Fruit fly (Drosophila melanogaster): ENCODE data around the gene Polr3D.
A peak's percentile ranks its signal among the peaks of the same experiment; 100 is the strongest.

Gene Polr3D

dm6 chr3L:18148418-18148973 lies 39.1 kb upstream of the Polr3D start, which contains the start of gene CG7330 (continued):
- peak in 1 of 2 experiments; percentile 88 for TF ChIP-seq Dfd (GFP tag; optimal IDR thresholded peaks at IDR 0.05)
- peak; percentile 84 for TF ChIP-seq Aef1 (GFP tag; IDR thresholded peaks at IDR 0.05)
- peak; percentile 72 for TF ChIP-seq CG17568 (GFP tag; optimal IDR thresholded peaks at IDR 0.05)
- peak; percentile 95 for TF ChIP-seq Asciz (GFP tag; optimal IDR thresholded peaks at IDR 0.05)
- TF ChIP-seq tup (GFP tag; optimal IDR thresholded peaks at IDR 0.05): peak; percentile 41
- TF ChIP-seq Awh (GFP tag; IDR thresholded peaks at IDR 0.05): peak; percentile 75
- TF ChIP-seq Vsx1 (GFP tag; optimal IDR thresholded peaks at IDR 0.05): peak; percentile 72
- TF ChIP-seq Deaf1 (tag; optimal IDR thresholded peaks at IDR 0.05): peak; percentile 75
- TF ChIP-seq CG4820 (GFP tag; optimal IDR thresholded peaks at IDR 0.05): peak; percentile 85
- peak; percentile 85 for TF ChIP-seq Hand (GFP tag; optimal IDR thresholded peaks at IDR 0.05)
- TF ChIP-seq CG16813 (GFP tag; IDR thresholded peaks at IDR 0.05; ENCODE audit: partially characterized antibody): no peak
- peak; percentile 54 for TF ChIP-seq mam (GFP tag; optimal IDR thresholded peaks at IDR 0.05)
- peak; percentile 90 for TF ChIP-seq CG8388 (GFP tag; optimal IDR thresholded peaks at IDR 0.05)
- peak; percentile 83 for TF ChIP-seq CG8281 (tag; optimal IDR thresholded peaks at IDR 0.05)
- peak; percentile 85; the same call in 1 of the 2 replicates for TF ChIP-seq CG7372 (GFP tag; IDR thresholded peaks at IDR 0.05)
- no peak for TF ChIP-seq lov (optimal IDR thresholded peaks at IDR 0.05)
- TF ChIP-seq lov (GFP tag; IDR thresholded peaks at IDR 0.05): no peak
- peak; percentile 92 for TF ChIP-seq sisA (GFP tag; IDR thresholded peaks at IDR 0.05)
- peak; percentile 61 for TF ChIP-seq CG10274 (GFP tag; optimal IDR thresholded peaks at IDR 0.05)
- TF ChIP-seq Camta (GFP tag; optimal IDR thresholded peaks at IDR 0.05): peak; percentile 38
- TF ChIP-seq esg (GFP tag; conservative IDR thresholded peaks at IDR 0.05): peak; percentile 92
- TF ChIP-seq Gsc (GFP tag; IDR thresholded peaks at IDR 0.05): no peak; the same call in 1 of the 2 replicates
- peak; percentile 81 for TF ChIP-seq CG7357 (GFP tag; IDR thresholded peaks at IDR 0.05)
- TF ChIP-seq Hr3 (GFP tag; optimal IDR thresholded peaks at IDR 0.05): peak; percentile 90
- TF ChIP-seq CG6791 (GFP tag; IDR thresholded peaks at IDR 0.05; ENCODE audit: partially characterized antibody): no peak
- TF ChIP-seq cas (GFP tag; IDR thresholded peaks at IDR 0.05): peak; percentile 63; the same call in 1 of the 2 replicates
- TF ChIP-seq pros (GFP tag; optimal IDR thresholded peaks at IDR 0.05): no peak
- TF ChIP-seq cad (GFP tag; optimal IDR thresholded peaks at IDR 0.05): no peak
- no peak for TF ChIP-seq Tbp (GFP tag; optimal IDR thresholded peaks at IDR 0.05)
- TF ChIP-seq CG14050 (GFP tag; IDR thresholded peaks at IDR 0.05): peak; percentile 87
- TF ChIP-seq HmgZ (tag; optimal IDR thresholded peaks at IDR 0.05): peak; percentile 93
- TF ChIP-seq HLHmδ (GFP tag; optimal IDR thresholded peaks at IDR 0.05): no peak
- TF ChIP-seq CG10462 (GFP tag; optimal IDR thresholded peaks at IDR 0.05): peak; percentile 81
- peak; percentile 94 for TF ChIP-seq fd96Cb (tag; optimal IDR thresholded peaks at IDR 0.05)
- peak; percentile 84 for TF ChIP-seq CG6813 (GFP tag; optimal IDR thresholded peaks at IDR 0.05)
- TF ChIP-seq Atf-2 (GFP tag; optimal IDR thresholded peaks at IDR 0.05): no peak
- peak; percentile 10 for TF ChIP-seq CG7786 (GFP tag; optimal IDR thresholded peaks at IDR 0.05)
- TF ChIP-seq CG31224 (GFP tag; IDR thresholded peaks at IDR 0.05): peak; percentile 50
- TF ChIP-seq CG5180 (GFP tag; optimal IDR thresholded peaks at IDR 0.05): peak; percentile 89
- no peak for TF ChIP-seq vfl (GFP tag; optimal IDR thresholded peaks at IDR 0.05)
- peak; percentile 46; the same call in 1 of the 2 replicates for TF ChIP-seq MBD-R2 (GFP tag; IDR thresholded peaks at IDR 0.05)
- peak; percentile 20 for TF ChIP-seq corto (GFP tag; optimal IDR thresholded peaks at IDR 0.05)
- TF ChIP-seq ftz-f1 (GFP tag; optimal IDR thresholded peaks at IDR 0.05): no peak
- TF ChIP-seq CG1024 (GFP tag; IDR thresholded peaks at IDR 0.05): peak; percentile 64
- no peak for TF ChIP-seq Dp (GFP tag; optimal IDR thresholded peaks at IDR 0.05)
- no peak for TF ChIP-seq br (optimal IDR thresholded peaks at IDR 0.05)
- peak; percentile 88 for TF ChIP-seq seq (GFP tag; IDR thresholded peaks at IDR 0.05)
- TF ChIP-seq CG1647 (GFP tag; optimal IDR thresholded peaks at IDR 0.05): peak; percentile 36
- peak; percentile 85 for TF ChIP-seq CG3847 (GFP tag; IDR thresholded peaks at IDR 0.05)
- peak; percentile 95 for TF ChIP-seq CG17359 (tag; optimal IDR thresholded peaks at IDR 0.05)
- no peak for TF ChIP-seq CG33557 (GFP tag; optimal IDR thresholded peaks at IDR 0.05)
